Worm (Caenorhabditis elegans) whole organism, L1 larva: ENCODE data around the gene Y26E6A.3.

Experiments used
- C04F5.9 ChIP-seq: sonication (generic microtip); optimal IDR thresholded peaks from 2 replicates; lab custom pipeline; 2016; ENCODE audit warnings: missing genetic modification characterization, missing compliant biosample characterization
- C16A3.4 ChIP-seq: fragments of 150-350 bp; optimal IDR thresholded peaks from 2 replicates; lab custom pipeline; 2014; ENCODE audit warnings: missing biosample characterization, missing genetic modification characterization
- C34B4.2 ChIP-seq: sonication (generic microtip); optimal IDR thresholded peaks from 2 replicates; lab custom pipeline; 2017; ENCODE audit warnings: mild to moderate bottlenecking, missing genetic modification characterization, missing compliant biosample characterization
- aha-1 ChIP-seq: fragments of 150-350 bp; optimal IDR thresholded peaks from 2 replicates; lab custom pipeline; 2014; ENCODE audit warnings: missing biosample characterization, missing genetic modification characterization
- alr-1 ChIP-seq: fragments of 200-800 bp; sonication (Bioruptor generic); optimal IDR thresholded peaks from 2 replicates; lab custom pipeline; 2018; ENCODE audit warnings: borderline replicate concordance, mild to moderate bottlenecking, missing genetic modification characterization, missing compliant biosample characterization
- blmp-1 ChIP-seq: fragments of 150-350 bp; optimal IDR thresholded peaks from 2 replicates; lab custom pipeline; 2014; ENCODE audit warnings: missing biosample characterization, missing genetic modification characterization
- ceh-63 ChIP-seq: fragments of 200-800 bp; sonication (Bioruptor generic); optimal IDR thresholded peaks from 2 replicates; lab custom pipeline; 2018; ENCODE audit warnings: mild to moderate bottlenecking, missing genetic modification characterization, missing compliant biosample characterization
- ceh-88 ChIP-seq: fragments of 200-800 bp; sonication (Bioruptor generic); IDR thresholded peaks from 2 replicates; pipeline ENCODE4 v1.3.6; 2022; ENCODE audit warnings: missing genetic modification characterization, missing compliant biosample characterization
- ceh-90 ChIP-seq: sonication (generic microtip); optimal IDR thresholded peaks from 2 replicates; lab custom pipeline; 2016; ENCODE audit warnings: missing genetic modification characterization, missing compliant biosample characterization
- dpl-1 ChIP-seq, 3 experiments: fragments of 150-350 bp in 2 of 3; sonication (generic microtip) in 1 of 3; optimal IDR thresholded peaks; 2 replicates each; lab custom pipeline; 2014 to 2017; ENCODE audit warnings: missing biosample characterization in 3 of 3, missing genetic modification characterization in 3 of 3, missing genetic modification reagents in 3 of 3
- efl-1 ChIP-seq, 4 experiments: fragments of 150-350 bp; optimal IDR thresholded peaks in 3 of 4; peaks in 1 of 4; 1 replicate in 1 of 4; 2 replicates in 3 of 4; lab custom pipeline; 2014; ENCODE audit warnings: missing biosample characterization in 2 of 4, missing genetic modification characterization in 2 of 4, missing genetic modification reagents in 2 of 4
- efl-3 ChIP-seq: fragments of 200-800 bp; sonication (Bioruptor generic); optimal IDR thresholded peaks from 2 replicates; lab custom pipeline; 2018; ENCODE audit warnings: mild to moderate bottlenecking, missing genetic modification characterization, missing compliant biosample characterization
- elt-2 ChIP-seq: sonication (generic microtip); optimal IDR thresholded peaks from 2 replicates; lab custom pipeline; 2016; ENCODE audit warnings: missing genetic modification characterization, mild to moderate bottlenecking, inconsistent platforms, missing compliant biosample characterization, missing genetic modification reagents
- elt-3 ChIP-seq, 6 experiments: fragments of 150-350 bp in 1 of 6; sonication (generic microtip); optimal IDR thresholded peaks; 2 replicates each; lab custom pipeline; 2017 to 2018; ENCODE audit warnings: missing biosample characterization in 6 of 6, missing genetic modification characterization in 6 of 6, inconsistent platforms in 1 of 6
- fkh-8 ChIP-seq: sonication (generic microtip); optimal IDR thresholded peaks from 2 replicates; lab custom pipeline; 2016; ENCODE audit warnings: mild to moderate bottlenecking, missing genetic modification characterization, missing compliant biosample characterization
- hlh-17 ChIP-seq: fragments of 200-800 bp; sonication (Bioruptor generic); optimal IDR thresholded peaks from 2 replicates; lab custom pipeline; 2018; ENCODE audit warnings: missing genetic modification characterization, mild to moderate bottlenecking, missing compliant biosample characterization, moderate library complexity, borderline replicate concordance
- hpl-2 ChIP-seq: fragments of 150-350 bp; optimal IDR thresholded peaks from 2 replicates; lab custom pipeline; 2014; ENCODE audit warnings: missing biosample characterization, missing genetic modification reagents, missing genetic modification characterization
- irx-1 ChIP-seq: sonication (generic microtip); optimal IDR thresholded peaks from 2 replicates; lab custom pipeline; 2016; ENCODE audit warnings: missing genetic modification characterization, missing compliant biosample characterization
- isw-1 ChIP-seq: fragments of 200-800 bp; sonication (Bioruptor generic); IDR thresholded peaks from 2 replicates; pipeline ENCODE4 v1.3.6; 2022; ENCODE audit warnings: missing genetic modification characterization, missing compliant biosample characterization
- lin-14 ChIP-seq: fragments of 200-800 bp; sonication (Bioruptor generic); optimal IDR thresholded peaks from 2 replicates; lab custom pipeline; 2018; ENCODE audit warnings: mild to moderate bottlenecking, missing genetic modification characterization, moderate library complexity, missing compliant biosample characterization
- lin-35 ChIP-seq, 2 experiments: fragments of 150-350 bp; optimal IDR thresholded peaks; 2 replicates each; lab custom pipeline; 2014; ENCODE audit warnings: missing biosample characterization in 2 of 2, missing genetic modification characterization in 2 of 2, missing genetic modification reagents in 2 of 2
- lin-39 ChIP-seq: fragments of 150-350 bp; optimal IDR thresholded peaks from 2 replicates; lab custom pipeline; 2014; ENCODE audit warnings: missing biosample characterization, missing genetic modification reagents, missing genetic modification characterization
- lsy-2 ChIP-seq, 2 experiments: fragments of 150-350 bp; optimal IDR thresholded peaks; 2 replicates each; lab custom pipeline; 2014; ENCODE audit warnings: missing biosample characterization in 2 of 2, missing genetic modification characterization in 2 of 2
- mdl-1 ChIP-seq, 2 experiments: fragments of 150-350 bp; optimal IDR thresholded peaks; 2 replicates each; lab custom pipeline; 2014 to 2017; ENCODE audit warnings: missing biosample characterization in 2 of 2, missing genetic modification characterization in 2 of 2, inconsistent platforms in 1 of 2
- mep-1 ChIP-seq: fragments of 150-350 bp; optimal IDR thresholded peaks from 2 replicates; lab custom pipeline; 2014; ENCODE audit warnings: missing biosample characterization, missing genetic modification characterization
- nhr-11 ChIP-seq: fragments of 150-350 bp; optimal IDR thresholded peaks from 2 replicates; lab custom pipeline; 2014; ENCODE audit warnings: missing biosample characterization, missing genetic modification characterization
- nhr-19 ChIP-seq: fragments of 200-800 bp; sonication (Bioruptor generic); conservative IDR thresholded peaks from 2 replicates; pipeline ENCODE4 v1.3.6; 2022; ENCODE audit warnings: missing genetic modification characterization, missing compliant biosample characterization
- nhr-28 ChIP-seq: fragments of 150-350 bp; optimal IDR thresholded peaks from 2 replicates; lab custom pipeline; 2014; ENCODE audit warnings: missing biosample characterization, missing genetic modification characterization
- nhr-47 ChIP-seq: sonication (generic microtip); optimal IDR thresholded peaks from 2 replicates; lab custom pipeline; 2016; ENCODE audit warnings: mild to moderate bottlenecking, missing genetic modification characterization, moderate library complexity, missing compliant biosample characterization
- nhr-71 ChIP-seq: sonication (generic microtip); optimal IDR thresholded peaks from 2 replicates; lab custom pipeline; 2016; ENCODE audit warnings: mild to moderate bottlenecking, missing genetic modification characterization, moderate library complexity, missing compliant biosample characterization
- nhr-76 ChIP-seq: sonication (generic microtip); optimal IDR thresholded peaks from 2 replicates; lab custom pipeline; 2017; ENCODE audit warnings: missing biosample characterization, missing genetic modification characterization
- nhr-77 ChIP-seq: fragments of 150-350 bp; optimal IDR thresholded peaks from 2 replicates; lab custom pipeline; 2014; ENCODE audit warnings: missing biosample characterization, missing genetic modification characterization
- nhr-84 ChIP-seq: sonication (generic microtip); optimal IDR thresholded peaks from 2 replicates; lab custom pipeline; 2017; ENCODE audit warnings: missing biosample characterization, missing genetic modification characterization
- nhr-85 ChIP-seq: sonication (generic microtip); peaks from one replicate; lab custom pipeline; 2016; ENCODE audit warnings: missing genetic modification characterization, inconsistent platforms, missing compliant biosample characterization
- nhr-90 ChIP-seq: sonication (generic microtip); optimal IDR thresholded peaks from 2 replicates; lab custom pipeline; 2016; ENCODE audit warnings: mild to moderate bottlenecking, missing genetic modification characterization, missing compliant biosample characterization; ENCODE audit not compliant: poor library complexity
- pag-3 ChIP-seq: sonication (generic microtip); optimal IDR thresholded peaks from 2 replicates; lab custom pipeline; 2017; ENCODE audit warnings: missing genetic modification characterization, mild to moderate bottlenecking, missing compliant biosample characterization, antibody characterized with exemption, borderline replicate concordance; ENCODE audit not compliant: insufficient read depth
- pqm-1 ChIP-seq: sonication (generic microtip); optimal IDR thresholded peaks from 3 replicates; lab custom pipeline; 2017; ENCODE audit warnings: missing biosample characterization, missing genetic modification characterization
- rnt-1 ChIP-seq: sonication (generic microtip); optimal IDR thresholded peaks from 2 replicates; lab custom pipeline; 2016; ENCODE audit warnings: mild to moderate bottlenecking, missing genetic modification characterization, moderate library complexity, missing compliant biosample characterization
- snpc-4 ChIP-seq: fragments of 150-350 bp; optimal IDR thresholded peaks from 2 replicates; lab custom pipeline; 2014; ENCODE audit warnings: missing biosample characterization, missing genetic modification characterization
- snu-23 ChIP-seq: sonication (generic microtip); optimal IDR thresholded peaks from 2 replicates; lab custom pipeline; 2016; ENCODE audit warnings: missing genetic modification characterization, missing compliant biosample characterization
- swsn-7 ChIP-seq: sonication (generic microtip); optimal IDR thresholded peaks from 2 replicates; lab custom pipeline; 2016; ENCODE audit warnings: missing genetic modification characterization, missing compliant biosample characterization
- tlp-1 ChIP-seq: fragments of 150-350 bp; optimal IDR thresholded peaks from 2 replicates; lab custom pipeline; 2014; ENCODE audit warnings: missing biosample characterization, missing genetic modification characterization
- unc-30 ChIP-seq: sonication (generic microtip); optimal IDR thresholded peaks from 2 replicates; lab custom pipeline; 2017; ENCODE audit warnings: missing biosample characterization, missing genetic modification characterization
- unc-86 ChIP-seq: sonication (generic microtip); optimal IDR thresholded peaks from 2 replicates; lab custom pipeline; 2016; ENCODE audit warnings: missing genetic modification characterization, missing compliant biosample characterization
- vab-15 ChIP-seq: sonication (generic microtip); optimal IDR thresholded peaks from 2 replicates; lab custom pipeline; 2017; ENCODE audit warnings: missing genotype, mild to moderate bottlenecking, missing genetic modification characterization, missing compliant biosample characterization
- xbp-1 ChIP-seq: sonication (generic microtip); optimal IDR thresholded peaks from 2 replicates; lab custom pipeline; 2016; ENCODE audit warnings: missing genetic modification characterization, missing compliant biosample characterization
- zag-1 ChIP-seq: fragments of 150-350 bp; optimal IDR thresholded peaks from 2 replicates; lab custom pipeline; 2014; ENCODE audit warnings: missing biosample characterization, missing genetic modification characterization
- zip-4 ChIP-seq: fragments of 200-800 bp; sonication (Bioruptor generic); optimal IDR thresholded peaks from 2 replicates; lab custom pipeline; 2018; ENCODE audit warnings: mild to moderate bottlenecking, missing genetic modification characterization, moderate library complexity, missing compliant biosample characterization
- ztf-11 ChIP-seq, 2 experiments: sonication (generic microtip); optimal IDR thresholded peaks; 2 replicates each; lab custom pipeline; 2016 to 2017; ENCODE audit warnings: missing genetic modification characterization in 2 of 2, missing biosample characterization in 1 of 2, missing compliant biosample characterization in 1 of 2

Y26E6A.3 gene

DNA sequence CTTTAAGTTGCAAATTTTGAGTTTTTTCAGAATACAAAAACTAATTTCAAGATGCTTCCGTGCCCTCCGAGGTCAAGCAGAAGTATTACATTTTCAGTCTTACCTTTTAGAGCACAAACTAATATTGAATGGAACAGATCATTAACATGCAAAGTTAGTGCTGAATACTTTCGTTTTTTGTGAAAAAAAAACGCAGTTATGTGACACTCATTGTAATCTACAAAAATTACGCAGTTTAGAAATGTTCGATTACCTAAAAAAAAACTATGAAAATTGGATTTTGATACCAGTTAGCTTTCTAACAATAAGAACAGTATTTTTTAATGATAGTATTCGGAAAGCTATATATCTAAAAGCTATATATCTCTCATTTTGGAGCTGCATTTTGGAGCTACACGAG lies 32.1 kb upstream of the Y26E6A.3 start:
- TF ChIP-seq C34B4.2, result no peak
- TF ChIP-seq aha-1 (tag; lab: Kevin White, UChicago), result no peak
- TF ChIP-seq lsy-2 (tag; optimal IDR thresholded peaks at IDR 0.05; lab: Kevin White, UChicago), result no peak
- TF ChIP-seq swsn-7 (tag; lab: Kevin White, UChicago), result no peak
- no peak for TF ChIP-seq zag-1
- no peak for TF ChIP-seq isw-1 (GFP tag; lab: Robert Waterston, UW)
- no peak for TF ChIP-seq unc-30 (tag; lab: Kevin White, UChicago)
- TF ChIP-seq, all 84 proteins: peak for 0

DNA sequence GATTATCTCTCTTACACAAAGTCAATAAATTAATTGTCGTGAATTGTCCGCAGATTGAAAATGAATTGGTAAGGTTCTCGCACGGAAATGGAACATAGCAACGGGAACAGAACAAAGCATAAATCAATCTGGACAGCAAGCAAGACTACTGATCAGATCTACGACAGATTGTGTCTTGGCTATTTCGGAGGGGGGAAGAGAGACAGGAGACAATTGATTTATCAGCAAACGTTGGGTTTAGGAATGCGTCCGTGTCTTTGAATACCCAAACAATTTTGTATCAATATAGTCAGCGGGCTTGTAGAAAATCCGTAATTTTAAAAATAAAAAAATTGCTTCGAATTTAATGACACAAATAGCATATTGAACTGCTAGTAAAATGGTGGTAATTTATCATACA lies 31.5 kb upstream of the Y26E6A.3 start:
- TF ChIP-seq snpc-4 (tag; lab: Kevin White, UChicago) (no peak), zip-4 (no peak), nhr-85 (peak; percentile 83), zag-1 (no peak), xbp-1 (tag; lab: Kevin White, UChicago) (no peak), irx-1 (tag; lab: Kevin White, UChicago) (peak; percentile 10), elt-2 (no peak), nhr-90 (tag; lab: Kevin White, UChicago) (peak; percentile 58), nhr-11 (tag; lab: Kevin White, UChicago) (no peak), dpl-1 (GFP tag; optimal IDR thresholded peaks at IDR 0.05; lab: Kevin White, UChicago) (no peak), lsy-2 (tag; optimal IDR thresholded peaks at IDR 0.05; lab: Kevin White, UChicago) (peak in 1 of 2 experiments; percentile 28), C16A3.4 (tag; lab: Kevin White, UChicago) (no peak), swsn-7 (tag; lab: Kevin White, UChicago) (no peak), snu-23 (GFP tag; lab: Kevin White, UChicago) (peak; percentile 3), C34B4.2 (no peak), hpl-2 (GFP tag; lab: Kevin White, UChicago) (no peak), unc-86 (no peak), elt-3 (tag; optimal IDR thresholded peaks at IDR 0.05; lab: Kevin White, UChicago) (peak in 3 of 6 experiments; percentile 47 to 83 (median 65)), rnt-1 (tag; lab: Kevin White, UChicago) (no peak), ztf-11 (tag; optimal IDR thresholded peaks at IDR 0.05; lab: Kevin White, UChicago) (no peak), blmp-1 (tag; lab: Kevin White, UChicago) (peak; percentile 51), alr-1 (tag; lab: Kevin White, UChicago) (no peak), tlp-1 (tag; lab: Kevin White, UChicago) (no peak), ceh-88 (GFP tag; lab: Robert Waterston, UW) (no peak), mep-1 (tag; lab: Kevin White, UChicago) (no peak), fkh-8 (tag; lab: Kevin White, UChicago) (no peak), pag-3 (tag; lab: Kevin White, UChicago) (no peak), nhr-76 (tag; lab: Kevin White, UChicago) (no peak), nhr-77 (tag; lab: Kevin White, UChicago) (no peak), nhr-84 (tag; lab: Kevin White, UChicago) (no peak), nhr-28 (tag; lab: Kevin White, UChicago) (no peak), ceh-90 (tag; lab: Kevin White, UChicago) (no peak), vab-15 (tag; lab: Kevin White, UChicago) (no peak), efl-1 (optimal IDR thresholded peaks at IDR 0.05; lab: Kevin White, UChicago) (no peak), efl-1 (GFP tag; optimal IDR thresholded peaks at IDR 0.05 in 1 of 2; lab: Kevin White, UChicago) (no peak), mdl-1 (tag; optimal IDR thresholded peaks at IDR 0.05; lab: Kevin White, UChicago) (peak in 1 of 2 experiments; percentile 24), lin-35 (GFP tag; optimal IDR thresholded peaks at IDR 0.05; lab: Kevin White, UChicago) (peak in 1 of 2 experiments; percentile 29), efl-3 (no peak), lin-39 (tag; lab: Kevin White, UChicago) (no peak), C04F5.9 (no peak), hlh-17 (GFP tag; lab: Kevin White, UChicago) (no peak), aha-1 (tag; lab: Kevin White, UChicago) (no peak), nhr-71 (tag; lab: Kevin White, UChicago) (peak; percentile 16), nhr-19 (GFP tag; lab: Robert Waterston, UW) (no peak; the same call in 1 of the 2 replicates), ceh-63 (no peak), lin-14 (GFP tag; lab: Kevin White, UChicago) (peak; percentile 26), unc-30 (tag; lab: Kevin White, UChicago) (no peak), nhr-47 (tag; lab: Kevin White, UChicago) (no peak), pqm-1 (tag; lab: Kevin White, UChicago) (no peak)
